Fruit fly (Drosophila melanogaster) whole organism, embryonic: Measurements from ENCODE around the gene Kmn2.

Source experiments
- Awh ChIP-seq: fragments of 200-800 bp; sonication (Bioruptor generic); IDR thresholded peaks from 2 replicates; pipeline ENCODE4, ENCODE4 v1.3.6; 2022; ENCODE audit warnings: missing biosample characterization, missing genetic modification characterization
- B-H1 ChIP-seq: fragments of 200-800 bp; sonication (Bioruptor generic); IDR thresholded peaks from 3 replicates; pipeline ENCODE4 v1.3.6; 2022; ENCODE audit warnings: missing biosample characterization, missing genetic modification characterization
- Bgb ChIP-seq: fragments of 200-800 bp; sonication (Bioruptor generic); IDR thresholded peaks from 2 replicates; pipeline ENCODE4 v1.3.6; 2022; ENCODE audit warnings: missing biosample characterization, missing genetic modification characterization; ENCODE audit not compliant: partially characterized antibody
- CG10267 ChIP-seq: fragments of 200-800 bp; sonication (Bioruptor generic); optimal IDR thresholded peaks from 2 replicates; lab custom pipeline; 2018; ENCODE audit warnings: missing biosample characterization, mild to moderate bottlenecking, missing genetic modification characterization, moderate library complexity
- CG11696 ChIP-seq: fragments of 200-800 bp; sonication (Bioruptor generic); IDR thresholded peaks from 2 replicates; pipeline ENCODE4 v1.3.6; 2022; ENCODE audit warnings: missing biosample characterization, missing genetic modification characterization
- CG14050 ChIP-seq: fragments of 200-800 bp; sonication (Bioruptor generic); IDR thresholded peaks from 3 replicates; pipeline ENCODE4 v1.3.6; 2022; ENCODE audit warnings: missing biosample characterization, missing genetic modification characterization
- CG14441 ChIP-seq: fragments of 200-800 bp; sonication (Bioruptor generic); IDR thresholded peaks from 2 replicates; pipeline ENCODE4 v1.3.6; 2022; ENCODE audit warnings: missing biosample characterization, missing genetic modification characterization
- CG14860 ChIP-seq: fragments of 200-800 bp; sonication (Bioruptor generic); IDR thresholded peaks from 3 replicates; pipeline ENCODE4 v1.3.6; 2022; ENCODE audit warnings: missing biosample characterization, missing genetic modification characterization; ENCODE audit not compliant: partially characterized antibody
- CG15011 ChIP-seq: fragments of 200-800 bp; sonication (Bioruptor generic); optimal IDR thresholded peaks from 3 replicates; lab custom pipeline; 2018; ENCODE audit warnings: missing biosample characterization, mild to moderate bottlenecking, missing genetic modification characterization
- CG2120 ChIP-seq: fragments of 200-800 bp; sonication (Bioruptor generic); optimal IDR thresholded peaks from 3 replicates; lab custom pipeline; 2016; ENCODE audit warnings: missing biosample characterization, missing genetic modification characterization
- CG2199 ChIP-seq: fragments of 200-800 bp; sonication (Bioruptor generic); IDR thresholded peaks from 3 replicates; pipeline ENCODE4 v1.3.6; 2022; ENCODE audit warnings: missing biosample characterization, missing genetic modification characterization
- CG31441 ChIP-seq: fragments of 200-800 bp; sonication (Bioruptor generic); IDR thresholded peaks from 2 replicates; pipeline ENCODE4 v1.3.6; 2022; ENCODE audit warnings: missing biosample characterization, missing genetic modification characterization
- CG33213 ChIP-seq: fragments of 200-800 bp; sonication (Bioruptor generic); optimal IDR thresholded peaks from 3 replicates; lab custom pipeline; 2016; ENCODE audit warnings: missing biosample characterization, missing genetic modification characterization
- CG3407 ChIP-seq: fragments of 200-800 bp; sonication (Bioruptor generic); optimal IDR thresholded peaks from 2 replicates; lab custom pipeline; 2018; ENCODE audit warnings: missing biosample characterization, mild to moderate bottlenecking, missing genetic modification characterization
- CG6654 ChIP-seq: fragments of 200-800 bp; sonication (Bioruptor generic); optimal IDR thresholded peaks from 2 replicates; lab custom pipeline; 2017; ENCODE audit warnings: missing biosample characterization, mild to moderate bottlenecking, missing genetic modification characterization
- CG9437 ChIP-seq: fragments of 200-800 bp; sonication (Bioruptor generic); optimal IDR thresholded peaks from 2 replicates; lab custom pipeline; 2018; ENCODE audit warnings: missing biosample characterization, mild to moderate bottlenecking, missing genetic modification characterization
- CG9727 ChIP-seq: fragments of 200-800 bp; sonication (Bioruptor generic); optimal IDR thresholded peaks from 3 replicates; lab custom pipeline; 2017; ENCODE audit warnings: missing biosample characterization, mild to moderate bottlenecking, missing genetic modification characterization
- Camta ChIP-seq: fragments of 200-800 bp; sonication (Bioruptor generic); optimal IDR thresholded peaks from 2 replicates; lab custom pipeline; 2016; ENCODE audit warnings: missing biosample characterization, missing genetic modification characterization
- Chrac-16 ChIP-seq: fragments of 200-800 bp; sonication (Bioruptor generic); optimal IDR thresholded peaks from 3 replicates; lab custom pipeline; 2016; ENCODE audit warnings: missing biosample characterization, missing genetic modification characterization
- Dad ChIP-seq: fragments of 200-800 bp; sonication (Bioruptor generic); optimal IDR thresholded peaks from 3 replicates; lab custom pipeline; 2016; ENCODE audit warnings: missing biosample characterization, missing genetic modification characterization
- Dfd ChIP-seq, 2 experiments: fragments of >200 bp; optimal IDR thresholded peaks; 2 replicates each; lab custom pipeline; 2017; ENCODE audit warnings: missing biosample characterization in 2 of 2, missing genetic modification characterization in 2 of 2
- Eip74EF ChIP-seq, 2 experiments: fragments of 200-800 bp in 1 of 2; fragments of >200 bp in 1 of 2; sonication (Bioruptor generic) in 1 of 2; optimal IDR thresholded peaks; 2 replicates each; lab custom pipeline; 2017 to 2019; ENCODE audit warnings: missing biosample characterization in 2 of 2, missing genetic modification characterization in 2 of 2, mild to moderate bottlenecking in 1 of 2, moderate library complexity in 1 of 2
- Fer2 ChIP-seq: fragments of 200-800 bp; sonication (Bioruptor generic); optimal IDR thresholded peaks from 2 replicates; lab custom pipeline; 2018; ENCODE audit warnings: missing biosample characterization, mild to moderate bottlenecking, missing genetic modification characterization, moderate library complexity
- Hr78 ChIP-seq, 2 experiments: fragments of 200-800 bp in 1 of 2; fragments of >200 bp in 1 of 2; sonication (Bioruptor generic) in 1 of 2; optimal IDR thresholded peaks; 2 replicates each; lab custom pipeline; 2017 to 2019; ENCODE audit warnings: missing biosample characterization in 2 of 2, missing genetic modification characterization in 2 of 2, mild to moderate bottlenecking in 1 of 2, moderate library complexity in 1 of 2
- Med ChIP-seq: fragments of 200-800 bp; sonication (Bioruptor generic); peaks from one replicate; lab custom pipeline; 2016; ENCODE audit warnings: missing biosample characterization, missing genetic modification characterization, mild to moderate bottlenecking, inconsistent platforms, moderate library complexity
- PHDP ChIP-seq: fragments of 200-800 bp; sonication (Bioruptor generic); optimal IDR thresholded peaks from 3 replicates; lab custom pipeline; 2018; ENCODE audit warnings: missing biosample characterization, mild to moderate bottlenecking, missing genetic modification characterization, moderate library complexity
- Poxn ChIP-seq: fragments of 200-800 bp; sonication (Bioruptor generic); IDR thresholded peaks from 2 replicates; pipeline ENCODE4 v1.3.6; 2022; ENCODE audit warnings: missing biosample characterization, missing genetic modification characterization
- Stat92E ChIP-seq, 3 experiments: fragments of >200 bp in 2 of 3; fragments of 200-800 bp in 1 of 3; sonication (Bioruptor generic) in 1 of 3; optimal IDR thresholded peaks; 2 replicates each; lab custom pipeline; 2017 to 2019; ENCODE audit warnings: missing biosample characterization in 3 of 3, missing genetic modification characterization in 3 of 3, mild to moderate bottlenecking in 1 of 3, moderate library complexity in 1 of 3
- abd-A ChIP-seq: fragments of 200-800 bp; sonication (Bioruptor generic); optimal IDR thresholded peaks from 3 replicates; lab custom pipeline; 2019; ENCODE audit warnings: missing biosample characterization, mild to moderate bottlenecking, missing genetic modification characterization, moderate library complexity
- ac ChIP-seq: fragments of 200-800 bp; sonication (Bioruptor generic); optimal IDR thresholded peaks from 3 replicates; lab custom pipeline; 2017; ENCODE audit warnings: missing biosample characterization, mild to moderate bottlenecking, missing genetic modification characterization
- bbx ChIP-seq: fragments of 200-800 bp; sonication (Bioruptor generic); IDR thresholded peaks from 2 replicates; pipeline ENCODE4 v1.3.6; 2022; ENCODE audit warnings: missing biosample characterization, missing genetic modification characterization; ENCODE audit not compliant: partially characterized antibody
- bcd ChIP-seq: fragments of 200-800 bp; sonication (Bioruptor generic); optimal IDR thresholded peaks from 2 replicates; lab custom pipeline; 2017; ENCODE audit warnings: missing biosample characterization, mild to moderate bottlenecking, missing genetic modification characterization
- cg ChIP-seq: fragments of 200-800 bp; sonication (Bioruptor generic); optimal IDR thresholded peaks from 3 replicates; lab custom pipeline; 2019; ENCODE audit warnings: missing biosample characterization, mild to moderate bottlenecking, missing genetic modification characterization, moderate library complexity
- corto ChIP-seq: fragments of 200-800 bp; sonication (Bioruptor generic); optimal IDR thresholded peaks from 2 replicates; lab custom pipeline; 2016; ENCODE audit warnings: missing biosample characterization, mild to moderate bottlenecking, missing genetic modification characterization, moderate library complexity
- crp ChIP-seq, 2 experiments: fragments of 200-800 bp; sonication (Bioruptor generic); optimal IDR thresholded peaks; 2 replicates in 1 of 2; 3 replicates in 1 of 2; lab custom pipeline; 2017; ENCODE audit warnings: missing biosample characterization in 2 of 2, missing genetic modification characterization in 2 of 2, mild to moderate bottlenecking in 1 of 2, moderate library complexity in 1 of 2
- dmrt99B ChIP-seq: fragments of 200-800 bp; sonication (Bioruptor generic); optimal IDR thresholded peaks from 2 replicates; lab custom pipeline; 2018; ENCODE audit warnings: missing biosample characterization, mild to moderate bottlenecking, missing genetic modification characterization, moderate library complexity
- ftz-f1 ChIP-seq: fragments of 200-800 bp; sonication (Bioruptor generic); optimal IDR thresholded peaks from 2 replicates; lab custom pipeline; 2016; ENCODE audit warnings: missing biosample characterization, missing genetic modification characterization
- jing ChIP-seq: fragments of 200-800 bp; sonication (Bioruptor generic); optimal IDR thresholded peaks from 2 replicates; lab custom pipeline; 2018; ENCODE audit warnings: missing biosample characterization, mild to moderate bottlenecking, missing genetic modification characterization
- lola ChIP-seq, 3 experiments: fragments of >200 bp in 2 of 3; fragments of 200-800 bp in 1 of 3; sonication (Bioruptor generic) in 1 of 3; optimal IDR thresholded peaks; 2 replicates each; lab custom pipeline; 2017 to 2019; ENCODE audit warnings: missing biosample characterization in 3 of 3, missing genetic modification characterization in 3 of 3, mild to moderate bottlenecking in 1 of 3, moderate library complexity in 1 of 3
- nerfin-1 ChIP-seq: fragments of 200-800 bp; sonication (Bioruptor generic); optimal IDR thresholded peaks from 3 replicates; lab custom pipeline; 2019; ENCODE audit warnings: missing biosample characterization, mild to moderate bottlenecking, missing genetic modification characterization, moderate library complexity
- oc ChIP-seq: fragments of 200-800 bp; sonication (Bioruptor generic); optimal IDR thresholded peaks from 2 replicates; lab custom pipeline; 2018; ENCODE audit warnings: missing biosample characterization, mild to moderate bottlenecking, missing genetic modification characterization, moderate library complexity
- phol ChIP-seq: fragments of 200-800 bp; sonication (Bioruptor generic); optimal IDR thresholded peaks from 3 replicates; lab custom pipeline; 2018; ENCODE audit warnings: missing biosample characterization, mild to moderate bottlenecking, missing genetic modification characterization, moderate library complexity
- salm ChIP-seq: fragments of 200-800 bp; sonication (Bioruptor generic); optimal IDR thresholded peaks from 2 replicates; lab custom pipeline; 2018; ENCODE audit warnings: missing biosample characterization, mild to moderate bottlenecking, missing genetic modification characterization
- sc ChIP-seq, 3 experiments: fragments of >200 bp in 2 of 3; fragments of 200-800 bp in 1 of 3; sonication (Bioruptor generic) in 1 of 3; optimal IDR thresholded peaks; 2 replicates in 2 of 3; 3 replicates in 1 of 3; lab custom pipeline; 2017; ENCODE audit warnings: mild to moderate bottlenecking in 1 of 3, missing biosample characterization in 1 of 3, missing genetic modification characterization in 1 of 3, missing genetic modification reagents in 1 of 3
- sna ChIP-seq: fragments of 200-800 bp; sonication (Bioruptor generic); IDR thresholded peaks from 2 replicates; pipeline ENCODE4 v1.3.6; 2022; ENCODE audit warnings: missing biosample characterization, missing genetic modification characterization; ENCODE audit not compliant: partially characterized antibody
- sqz ChIP-seq: fragments of 200-800 bp; sonication (Bioruptor generic); optimal IDR thresholded peaks from 3 replicates; lab custom pipeline; 2018; ENCODE audit warnings: missing biosample characterization, mild to moderate bottlenecking, missing genetic modification characterization
- toy ChIP-seq: fragments of 200-800 bp; sonication (Bioruptor generic); IDR thresholded peaks from 2 replicates; pipeline ENCODE4 v1.3.6; 2022; ENCODE audit warnings: missing biosample characterization, missing genetic modification characterization
- ttk ChIP-seq: fragments of 200-800 bp; sonication (Bioruptor generic); IDR thresholded peaks from 2 replicates; pipeline ENCODE4 v2.1.2; 2022; ENCODE audit warnings: missing biosample characterization, missing genetic modification characterization
- zf30C ChIP-seq: fragments of 200-800 bp; sonication (Bioruptor generic); optimal IDR thresholded peaks from 3 replicates; lab custom pipeline; 2018; ENCODE audit warnings: missing biosample characterization, mild to moderate bottlenecking, missing genetic modification characterization

Gene Kmn2

dm6 chr3R:7981396-7981795 is 19.7 kb downstream of the Kmn2 start (continued):
- TF ChIP-seq CG9437 (GFP tag; lab: Kevin White, UChicago) (no peak), oc (tag; lab: Kevin White, UChicago) (no peak), ac (GFP tag; lab: Kevin White, UChicago) (no peak), CG15011 (GFP tag; lab: Kevin White, UChicago) (no peak), CG33213 (GFP tag; lab: Kevin White, UChicago) (no peak), Hr78 (GFP tag; optimal IDR thresholded peaks at IDR 0.05; lab: Kevin White, UChicago) (no peak), CG14050 (GFP tag; lab: Robert Waterston, UW) (no peak), CG6654 (GFP tag; lab: Kevin White, UChicago) (no peak), Camta (GFP tag; lab: Kevin White, UChicago) (no peak), CG11696 (no peak), dmrt99B (tag; lab: Kevin White, UChicago) (no peak), Fer2 (no peak), sna (GFP tag; lab: Robert Waterston, UW) (no peak), crp (GFP tag; optimal IDR thresholded peaks at IDR 0.05; lab: Kevin White, UChicago) (no peak), Poxn (GFP tag; lab: Robert Waterston, UW) (no peak), CG14441 (GFP tag; lab: Robert Waterston, UW) (no peak), phol (tag; lab: Kevin White, UChicago) (no peak), Dad (GFP tag; lab: Kevin White, UChicago) (no peak), Eip74EF (GFP tag; optimal IDR thresholded peaks at IDR 0.05; lab: Kevin White, UChicago) (no peak), jing (GFP tag; lab: Kevin White, UChicago) (no peak), sc (optimal IDR thresholded peaks at IDR 0.05; lab: Kevin White, UChicago) (no peak), sc (GFP tag; optimal IDR thresholded peaks at IDR 0.05; lab: Kevin White, UChicago) (no peak), Stat92E (GFP tag; optimal IDR thresholded peaks at IDR 0.05; lab: Kevin White, UChicago) (no peak), Med (GFP tag; lab: Kevin White, UChicago) (peak; percentile 74), CG2120 (GFP tag; lab: Kevin White, UChicago) (no peak), CG9727 (no peak), toy (GFP tag; lab: Robert Waterston, UW) (no peak), Dfd (GFP tag; optimal IDR thresholded peaks at IDR 0.05; lab: Kevin White, UChicago) (no peak), ttk (GFP tag; lab: Robert Waterston, UW) (no peak), ftz-f1 (no peak), CG10267 (tag; lab: Kevin White, UChicago) (peak; percentile 3), Bgb (GFP tag; lab: Robert Waterston, UW) (peak; percentile 63), lola (GFP tag; optimal IDR thresholded peaks at IDR 0.05; lab: Kevin White, UChicago) (no peak), zf30C (GFP tag; lab: Kevin White, UChicago) (no peak), CG2199 (GFP tag; lab: Robert Waterston, UW) (peak; percentile 90), abd-A (tag; lab: Kevin White, UChicago) (no peak), Awh (GFP tag; lab: Robert Waterston, UW) (no peak), salm (tag; lab: Kevin White, UChicago) (no peak), bcd (GFP tag; lab: Kevin White, UChicago) (no peak), cg (GFP tag; lab: Kevin White, UChicago) (no peak), Chrac-16 (GFP tag; lab: Kevin White, UChicago) (no peak), bbx (GFP tag; lab: Robert Waterston, UW) (0 out of 2 replicates have a peak, but pooled peaks have one; percentile 8), nerfin-1 (no peak), CG3407 (GFP tag; lab: Kevin White, UChicago) (no peak), corto (no peak), sqz (GFP tag; lab: Kevin White, UChicago) (no peak), CG31441 (GFP tag; lab: Robert Waterston, UW) (no peak), PHDP (tag; lab: Kevin White, UChicago) (no peak), CG14860 (GFP tag; lab: Robert Waterston, UW) (no peak), B-H1 (GFP tag; lab: Robert Waterston, UW) (no peak)
